Worm (Caenorhabditis elegans) whole organism, young adult: ENCODE data around the gene smim-14.

Experiments used
- B0261.1 ChIP-seq: sonication (generic microtip); optimal IDR thresholded peaks from 2 replicates; lab custom pipeline; 2016; ENCODE audit warnings: mild to moderate bottlenecking, missing genetic modification characterization, moderate library complexity, missing compliant biosample characterization
- B0336.3 ChIP-seq: fragments of 200-800 bp; sonication (Bioruptor generic); IDR thresholded peaks from 2 replicates; pipeline ENCODE4 v1.3.6; 2022; ENCODE audit warnings: missing genetic modification characterization, missing compliant biosample characterization
- C17E4.6 ChIP-seq: fragments of 200-800 bp; sonication (Bioruptor generic); IDR thresholded peaks from 2 replicates; pipeline ENCODE4 v1.3.6; 2022; ENCODE audit warnings: missing genetic modification reagents, missing genetic modification characterization, missing compliant biosample characterization
- F23B12.7 ChIP-seq: sonication (generic microtip); optimal IDR thresholded peaks from 2 replicates; lab custom pipeline; 2017; ENCODE audit warnings: missing genetic modification characterization, mild to moderate bottlenecking, missing compliant biosample characterization, antibody characterized with exemption, moderate library complexity; ENCODE audit not compliant: insufficient read depth
- F37B4.10 ChIP-seq: fragments of 200-800 bp; sonication (Bioruptor generic); IDR thresholded peaks from 2 replicates; pipeline ENCODE4 v1.3.6; 2022; ENCODE audit warnings: missing genetic modification characterization, missing compliant biosample characterization
- F39B2.1 ChIP-seq: fragments of 200-800 bp; sonication (Bioruptor generic); IDR thresholded peaks from 2 replicates; pipeline ENCODE4 v1.3.6; 2022; ENCODE audit warnings: missing genetic modification reagents, missing genetic modification characterization, missing compliant biosample characterization
- F52B5.7 ChIP-seq: sonication (generic microtip); optimal IDR thresholded peaks from 2 replicates; lab custom pipeline; 2016; ENCODE audit warnings: mild to moderate bottlenecking, missing genetic modification characterization, missing compliant biosample characterization
- F57A8.1 ChIP-seq: fragments of 200-800 bp; sonication (Bioruptor generic); optimal IDR thresholded peaks from 2 replicates; lab custom pipeline; 2018; ENCODE audit warnings: mild to moderate bottlenecking, missing genetic modification characterization, moderate library complexity, missing compliant biosample characterization
- F57C9.4 ChIP-seq: sonication (generic microtip); optimal IDR thresholded peaks from 2 replicates; lab custom pipeline; 2017; ENCODE audit warnings: mild to moderate bottlenecking, missing genetic modification characterization, missing compliant biosample characterization
- Y53F4B.3 ChIP-seq: fragments of 200-800 bp; sonication (Bioruptor generic); IDR thresholded peaks from 2 replicates; pipeline ENCODE4 v1.3.6; 2022; ENCODE audit warnings: missing genetic modification reagents, missing genetic modification characterization, missing compliant biosample characterization
- Y56A3A.18 ChIP-seq: fragments of 200-800 bp; sonication (Bioruptor generic); IDR thresholded peaks from 2 replicates; pipeline ENCODE4 v1.3.6; 2022; ENCODE audit warnings: missing genetic modification reagents, missing genetic modification characterization, missing compliant biosample characterization
- Y67H2A.10 ChIP-seq: fragments of 200-800 bp; sonication (Bioruptor generic); conservative IDR thresholded peaks from 2 replicates; pipeline ENCODE4 v1.3.6; 2022; ENCODE audit warnings: missing genetic modification reagents, missing genetic modification characterization, missing compliant biosample characterization
- akir-1 ChIP-seq: fragments of 200-800 bp; sonication (Bioruptor generic); optimal IDR thresholded peaks from 2 replicates; lab custom pipeline; 2018; ENCODE audit warnings: mild to moderate bottlenecking, missing genetic modification characterization, moderate library complexity, missing compliant biosample characterization
- attf-5 ChIP-seq: fragments of 200-800 bp; sonication (Bioruptor generic); optimal IDR thresholded peaks from 2 replicates; lab custom pipeline; 2018; ENCODE audit warnings: mild to moderate bottlenecking, missing genetic modification characterization, missing compliant biosample characterization
- ceh-27 ChIP-seq: fragments of 200-800 bp; sonication (Bioruptor generic); optimal IDR thresholded peaks from 2 replicates; lab custom pipeline; 2018; ENCODE audit warnings: mild to moderate bottlenecking, missing genetic modification characterization, moderate library complexity, missing compliant biosample characterization
- ceh-79 ChIP-seq: sonication (generic microtip); optimal IDR thresholded peaks from 2 replicates; lab custom pipeline; 2017; ENCODE audit warnings: mild to moderate bottlenecking, missing genetic modification characterization, missing compliant biosample characterization
- chd-7 ChIP-seq: sonication (generic microtip); optimal IDR thresholded peaks from 2 replicates; lab custom pipeline; 2016; ENCODE audit warnings: mild to moderate bottlenecking, missing genetic modification characterization, moderate library complexity, missing compliant biosample characterization
- die-1 ChIP-seq: sonication (generic microtip); optimal IDR thresholded peaks from 2 replicates; lab custom pipeline; 2016; ENCODE audit warnings: missing genotype, mild to moderate bottlenecking, missing genetic modification characterization, missing compliant biosample characterization
- dox-1 ChIP-seq: fragments of 200-800 bp; sonication (Bioruptor generic); IDR thresholded peaks from 2 replicates; pipeline ENCODE4 v1.3.6; 2022; ENCODE audit warnings: missing genetic modification reagents, missing genetic modification characterization, missing compliant biosample characterization
- dpl-1 ChIP-seq: fragments of 150-350 bp; optimal IDR thresholded peaks from 2 replicates; lab custom pipeline; 2014; ENCODE audit warnings: missing biosample characterization, missing genetic modification reagents, missing genetic modification characterization
- efl-1 ChIP-seq: fragments of 150-350 bp; optimal IDR thresholded peaks from 2 replicates; lab custom pipeline; 2014; ENCODE audit warnings: missing biosample characterization, missing genetic modification reagents, missing genetic modification characterization
- egl-44 ChIP-seq: fragments of 200-800 bp; sonication (Bioruptor generic); IDR thresholded peaks from 2 replicates; pipeline ENCODE4 v1.3.6; 2022; ENCODE audit warnings: missing genetic modification reagents, missing genetic modification characterization, missing compliant biosample characterization
- egrh-3 ChIP-seq: fragments of 200-800 bp; sonication (Bioruptor generic); IDR thresholded peaks from 2 replicates; pipeline ENCODE4 v1.3.6; 2022; ENCODE audit warnings: missing genetic modification reagents, missing genetic modification characterization, missing compliant biosample characterization
- ekl-4 ChIP-seq: fragments of 200-800 bp; sonication (Bioruptor generic); IDR thresholded peaks from 2 replicates; pipeline ENCODE4 v1.3.6; 2022; ENCODE audit warnings: missing genetic modification reagents, missing genetic modification characterization, missing compliant biosample characterization
- ets-4 ChIP-seq: fragments of 200-800 bp; sonication (Bioruptor generic); optimal IDR thresholded peaks from 2 replicates; lab custom pipeline; 2018; ENCODE audit warnings: mild to moderate bottlenecking, missing genetic modification characterization, missing compliant biosample characterization
- gei-17 ChIP-seq: fragments of 200-800 bp; sonication (Bioruptor generic); optimal IDR thresholded peaks from 2 replicates; lab custom pipeline; 2018; ENCODE audit warnings: mild to moderate bottlenecking, missing genetic modification characterization, missing compliant biosample characterization
- hlh-12 ChIP-seq: sonication (generic microtip); optimal IDR thresholded peaks from 2 replicates; lab custom pipeline; 2016; ENCODE audit warnings: missing genetic modification characterization, missing compliant biosample characterization
- hmg-1.2 ChIP-seq: fragments of 200-800 bp; sonication (Bioruptor generic); IDR thresholded peaks from 2 replicates; pipeline ENCODE4 v1.3.6; 2022; ENCODE audit warnings: missing genetic modification reagents, missing genetic modification characterization, missing compliant biosample characterization
- hmg-20 ChIP-seq: fragments of 200-800 bp; sonication (Bioruptor generic); IDR thresholded peaks from 2 replicates; pipeline ENCODE4 v1.3.6; 2022; ENCODE audit warnings: missing genetic modification reagents, missing genetic modification characterization, missing compliant biosample characterization
- lin-40 ChIP-seq: sonication (generic microtip); optimal IDR thresholded peaks from 2 replicates; lab custom pipeline; 2016; ENCODE audit warnings: missing genetic modification characterization, mild to moderate bottlenecking, missing compliant biosample characterization, missing genotype, missing genetic modification reagents
- lir-1 ChIP-seq: fragments of 200-800 bp; sonication (Bioruptor generic); conservative IDR thresholded peaks from 2 replicates; pipeline ENCODE4 v1.3.6; 2022; ENCODE audit warnings: missing genetic modification reagents, missing genetic modification characterization, missing compliant biosample characterization
- lsl-1 ChIP-seq: fragments of 200-800 bp; sonication (Bioruptor generic); optimal IDR thresholded peaks from 2 replicates; lab custom pipeline; 2018; ENCODE audit warnings: mild to moderate bottlenecking, missing genetic modification characterization, moderate library complexity, missing compliant biosample characterization
- madf-8 ChIP-seq: fragments of 200-800 bp; sonication (Bioruptor generic); conservative IDR thresholded peaks from 2 replicates; pipeline ENCODE4 v1.3.6; 2022; ENCODE audit warnings: missing genetic modification reagents, missing genetic modification characterization, missing compliant biosample characterization
- mes-4 ChIP-seq: sonication (generic microtip); optimal IDR thresholded peaks from 2 replicates; lab custom pipeline; 2016; ENCODE audit warnings: missing genotype, missing genetic modification characterization, missing compliant biosample characterization
- mxl-1 ChIP-seq: sonication (generic microtip); optimal IDR thresholded peaks from 2 replicates; lab custom pipeline; 2016; ENCODE audit warnings: missing genetic modification characterization, missing compliant biosample characterization
- nfya-1 ChIP-seq: sonication (generic microtip); optimal IDR thresholded peaks from 2 replicates; lab custom pipeline; 2017; ENCODE audit warnings: antibody characterized with exemption, missing compliant biosample characterization, missing genetic modification characterization, borderline replicate concordance; ENCODE audit not compliant: insufficient read depth
- nhr-120 ChIP-seq: fragments of 200-800 bp; sonication (Bioruptor generic); IDR thresholded peaks from 2 replicates; pipeline ENCODE4 v1.3.6; 2022; ENCODE audit warnings: missing genetic modification characterization, missing compliant biosample characterization
- nhr-179 ChIP-seq: sonication (generic microtip); optimal IDR thresholded peaks from 2 replicates; lab custom pipeline; 2016; ENCODE audit warnings: mild to moderate bottlenecking, missing genetic modification characterization, missing compliant biosample characterization
- nhr-80 ChIP-seq: sonication (generic microtip); optimal IDR thresholded peaks from 2 replicates; lab custom pipeline; 2016; ENCODE audit warnings: missing genetic modification characterization, missing compliant biosample characterization
- nhr-90 ChIP-seq: sonication (generic microtip); optimal IDR thresholded peaks from 2 replicates; lab custom pipeline; 2016; ENCODE audit warnings: missing genotype, mild to moderate bottlenecking, missing genetic modification characterization, missing compliant biosample characterization
- pbrm-1 ChIP-seq: fragments of 200-800 bp; sonication (Bioruptor generic); IDR thresholded peaks from 2 replicates; pipeline ENCODE4 v1.3.6; 2022; ENCODE audit warnings: missing genetic modification reagents, missing genetic modification characterization, missing compliant biosample characterization
- rcor-1 ChIP-seq: fragments of 200-800 bp; sonication (Bioruptor generic); IDR thresholded peaks from 2 replicates; pipeline ENCODE4 v1.3.6; 2022; ENCODE audit warnings: missing genetic modification reagents, missing genetic modification characterization, missing compliant biosample characterization
- repo-1 ChIP-seq: sonication (generic microtip); optimal IDR thresholded peaks from 2 replicates; lab custom pipeline; 2017; ENCODE audit warnings: mild to moderate bottlenecking, missing genetic modification characterization, missing compliant biosample characterization
- snpc-1.3 ChIP-seq: sonication (generic microtip); optimal IDR thresholded peaks from 2 replicates; lab custom pipeline; 2017; ENCODE audit warnings: missing genetic modification characterization, mild to moderate bottlenecking, missing compliant biosample characterization, antibody characterized with exemption, moderate library complexity, missing genotype, missing genetic modification reagents; ENCODE audit not compliant: insufficient read depth
- somi-1 ChIP-seq: fragments of 200-800 bp; sonication (Bioruptor generic); optimal IDR thresholded peaks from 2 replicates; lab custom pipeline; 2018; ENCODE audit warnings: mild to moderate bottlenecking, missing genetic modification characterization, missing compliant biosample characterization
- tbp1 ChIP-seq: fragments of 200-800 bp; sonication (Bioruptor generic); optimal IDR thresholded peaks from 2 replicates; lab custom pipeline; 2018; ENCODE audit warnings: mild to moderate bottlenecking, missing genetic modification characterization, missing compliant biosample characterization
- tlf-1 ChIP-seq: fragments of 200-800 bp; sonication (Bioruptor generic); optimal IDR thresholded peaks from 2 replicates; lab custom pipeline; 2018; ENCODE audit warnings: mild to moderate bottlenecking, missing genetic modification characterization, missing compliant biosample characterization
- unc-62 ChIP-seq: fragments of 150-350 bp; optimal IDR thresholded peaks from 2 replicates; lab custom pipeline; 2014; ENCODE audit warnings: missing biosample characterization, missing genetic modification reagents, missing genetic modification characterization
- xnd-1 ChIP-seq: sonication (generic microtip); optimal IDR thresholded peaks from 2 replicates; lab custom pipeline; 2016; ENCODE audit warnings: missing genotype, missing genetic modification reagents, missing genetic modification characterization, missing compliant biosample characterization
- ztf-26 ChIP-seq: sonication (generic microtip); optimal IDR thresholded peaks from 2 replicates; lab custom pipeline; 2017; ENCODE audit warnings: missing genetic modification characterization, missing compliant biosample characterization

The smim-14 gene

DNA sequence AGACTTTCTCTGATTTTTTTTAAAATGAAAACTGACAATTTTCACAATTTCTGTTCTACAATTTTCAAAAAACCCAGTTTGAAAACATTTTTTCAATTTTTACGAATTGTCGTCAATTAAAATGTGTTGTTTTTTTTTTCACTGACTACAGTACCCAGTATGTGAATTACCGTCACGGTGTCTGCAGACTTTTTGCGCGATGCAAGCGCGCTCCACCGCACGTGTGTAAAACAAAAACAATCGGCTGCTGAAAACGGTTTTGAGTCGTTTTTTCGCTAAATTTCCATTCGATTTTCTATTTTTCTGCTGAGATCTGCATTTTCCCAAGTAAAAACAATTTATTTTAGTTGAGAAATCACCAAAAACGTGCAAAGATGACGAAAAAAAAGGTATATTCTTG, 13.3 kb downstream of the smim-14 start (continued):
- TF ChIP-seq ekl-4 (GFP tag; lab: Robert Waterston, UW) = peak; percentile 96
- TF ChIP-seq B0336.3 (GFP tag; lab: Robert Waterston, UW) = peak; percentile 96
- TF ChIP-seq Y53F4B.3 = no peak
- no peak for TF ChIP-seq egrh-3 (GFP tag; lab: Robert Waterston, UW)
- no peak for TF ChIP-seq ets-4
- peak; percentile 92 for TF ChIP-seq F23B12.7 (tag; lab: Kevin White, UChicago)
- TF ChIP-seq akir-1 (GFP tag; lab: Kevin White, UChicago) = no peak
- TF ChIP-seq F39B2.1 = no peak
- TF ChIP-seq mxl-1 (tag; lab: Kevin White, UChicago) = no peak
- TF ChIP-seq attf-5 (GFP tag; lab: Kevin White, UChicago) = peak; percentile 97
- TF ChIP-seq Y56A3A.18 (GFP tag; lab: Robert Waterston, UW) = peak; percentile 74; the same call in 1 of the 2 replicates
- peak; percentile 91 for TF ChIP-seq lsl-1
- TF ChIP-seq tlf-1 (GFP tag; lab: Kevin White, UChicago) = peak; percentile 98
- TF ChIP-seq chd-7 (tag; lab: Kevin White, UChicago) = peak; percentile 88
- peak; percentile 93 for TF ChIP-seq rcor-1 (GFP tag; lab: Robert Waterston, UW)
- TF ChIP-seq F57C9.4 (tag; lab: Kevin White, UChicago) = peak; percentile 23
- peak; percentile 77 for TF ChIP-seq tbp1 (GFP tag; lab: Kevin White, UChicago)
- TF ChIP-seq dpl-1 (GFP tag; lab: Kevin White, UChicago) = peak; percentile 72
- peak; percentile 98 for TF ChIP-seq ztf-26 (tag; lab: Kevin White, UChicago)
- no peak for TF ChIP-seq hlh-12 (tag; lab: Kevin White, UChicago)
- TF ChIP-seq somi-1 (GFP tag; lab: Kevin White, UChicago) = peak; percentile 96
- TF ChIP-seq nhr-179 (tag; lab: Kevin White, UChicago) = no peak
- peak; percentile 84 for TF ChIP-seq C17E4.6 (GFP tag; lab: Robert Waterston, UW)
- no peak for TF ChIP-seq die-1 (tag; lab: Kevin White, UChicago)
- TF ChIP-seq nhr-120 = 0 out of 2 replicates have a peak, but pooled peaks have one; percentile 19
- TF ChIP-seq B0261.1 (tag; lab: Kevin White, UChicago) = peak; percentile 36
- TF ChIP-seq snpc-1.3 (tag; lab: Kevin White, UChicago) = peak; percentile 20
- TF ChIP-seq F57A8.1 (GFP tag; lab: Kevin White, UChicago) = no peak
- peak; percentile 33 for TF ChIP-seq unc-62 (GFP tag; lab: Kevin White, UChicago)
- peak; percentile 80; the same call in 1 of the 2 replicates for TF ChIP-seq F37B4.10 (GFP tag; lab: Robert Waterston, UW)
- TF ChIP-seq efl-1 (GFP tag; lab: Kevin White, UChicago) = peak; percentile 82
- TF ChIP-seq nfya-1 (tag; lab: Kevin White, UChicago) = no peak
- TF ChIP-seq ceh-27 = peak; percentile 97
- TF ChIP-seq lir-1 = peak; percentile 98
- TF ChIP-seq madf-8 (GFP tag; lab: Robert Waterston, UW) = peak; percentile 57
- TF ChIP-seq ceh-79 (tag; lab: Kevin White, UChicago) = peak; percentile 63
- TF ChIP-seq xnd-1 (tag; lab: Kevin White, UChicago) = peak; percentile 36
- TF ChIP-seq dox-1 = peak; percentile 94
- TF ChIP-seq hmg-20 = peak; percentile 80
- TF ChIP-seq gei-17 (GFP tag; lab: Kevin White, UChicago) = peak; percentile 78
- TF ChIP-seq lin-40 (tag; lab: Kevin White, UChicago) = peak; percentile 99
- TF ChIP-seq mes-4 = no peak
- peak; percentile 99 for TF ChIP-seq hmg-1.2 (GFP tag; lab: Robert Waterston, UW)
- TF ChIP-seq Y67H2A.10 (GFP tag; lab: Robert Waterston, UW) = peak; percentile 75
- peak; percentile 97 for TF ChIP-seq pbrm-1
- peak; percentile 38 for TF ChIP-seq F52B5.7 (tag; lab: Kevin White, UChicago)
- peak; percentile 30 for TF ChIP-seq nhr-90 (tag; lab: Kevin White, UChicago)
- peak; percentile 63 for TF ChIP-seq nhr-80 (tag; lab: Kevin White, UChicago)
- TF ChIP-seq repo-1 = peak; percentile 92
- TF ChIP-seq egl-44 (GFP tag; lab: Robert Waterston, UW) = no peak
